Worm (Caenorhabditis elegans) whole organism, young adult: Measurements from ENCODE around the gene T20D3.6.

Experiments
- B0019.2 ChIP-seq: fragments of 200-800 bp; sonication (Bioruptor generic); conservative IDR thresholded peaks from 2 replicates; pipeline ENCODE4 v1.3.6; 2022; ENCODE audit warnings: missing genetic modification reagents, missing genetic modification characterization, missing compliant biosample characterization
- B0261.1 ChIP-seq: sonication (generic microtip); optimal IDR thresholded peaks from 2 replicates; lab custom pipeline; 2016; ENCODE audit warnings: mild to moderate bottlenecking, missing genetic modification characterization, moderate library complexity, missing compliant biosample characterization
- B0336.3 ChIP-seq: fragments of 200-800 bp; sonication (Bioruptor generic); IDR thresholded peaks from 2 replicates; pipeline ENCODE4 v1.3.6; 2022; ENCODE audit warnings: missing genetic modification characterization, missing compliant biosample characterization
- F49E8.2 ChIP-seq: sonication (generic microtip); optimal IDR thresholded peaks from 3 replicates; lab custom pipeline; 2017; ENCODE audit warnings: missing genetic modification characterization, mild to moderate bottlenecking, missing compliant biosample characterization, antibody characterized with exemption, moderate library complexity; ENCODE audit not compliant: insufficient read depth
- ama-1 ChIP-seq, 3 experiments: fragments of 150-350 bp in 1 of 3; sonication (generic microtip) in 2 of 3; optimal IDR thresholded peaks; 2 replicates each; lab custom pipeline; 2014 to 2018; ENCODE audit warnings: missing biosample characterization in 2 of 3, missing genetic modification characterization in 2 of 3, missing genetic modification reagents in 2 of 3
- atf-7 ChIP-seq: sonication (generic microtip); optimal IDR thresholded peaks from 2 replicates; lab custom pipeline; 2017; ENCODE audit warnings: mild to moderate bottlenecking, missing genetic modification characterization, missing compliant biosample characterization
- lin-26 ChIP-seq: fragments of 200-800 bp; sonication (Bioruptor generic); IDR thresholded peaks from 2 replicates; pipeline ENCODE4 v1.3.6; 2022; ENCODE audit warnings: missing genetic modification reagents, missing genetic modification characterization, missing compliant biosample characterization
- nhr-80 ChIP-seq: sonication (generic microtip); optimal IDR thresholded peaks from 2 replicates; lab custom pipeline; 2016; ENCODE audit warnings: missing genetic modification characterization, missing compliant biosample characterization
- pha-4 ChIP-seq: fragments of 150-350 bp; sonication (generic microtip); optimal IDR thresholded peaks from 2 replicates; lab custom pipeline; 2014; ENCODE audit warnings: missing biosample characterization, missing genetic modification reagents, missing genetic modification characterization
- ztf-28 ChIP-seq: fragments of 200-800 bp; sonication (Bioruptor generic); IDR thresholded peaks from 2 replicates; pipeline ENCODE4 v1.3.6; 2022; ENCODE audit warnings: missing genetic modification reagents, missing genetic modification characterization, missing compliant biosample characterization

DNA sequence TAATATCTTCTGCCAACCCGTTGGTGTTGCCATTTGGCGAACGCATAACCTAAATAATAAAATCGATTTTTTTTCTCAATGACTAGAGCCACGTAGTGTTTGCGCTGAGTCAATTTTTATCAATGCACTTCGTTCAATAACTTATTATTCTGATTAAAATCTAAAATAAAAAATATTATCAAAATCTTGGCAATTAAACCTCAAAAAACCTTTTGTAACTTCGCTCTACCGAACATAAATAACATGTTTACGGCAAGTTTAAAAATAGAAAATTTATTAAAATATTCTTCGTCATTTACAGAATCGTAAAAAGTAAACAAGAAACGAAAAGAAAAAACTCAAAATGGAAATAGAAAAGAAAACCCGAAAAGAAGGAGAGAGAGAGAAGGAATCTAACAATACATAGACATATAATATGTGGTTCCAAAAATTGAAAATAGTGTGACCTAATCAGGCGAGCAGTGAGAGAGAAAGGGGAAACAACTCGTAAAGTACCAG is 4.0 kb upstream of the T20D3.6 start, which contains the start of gene pigc-1:
- no peak for TF ChIP-seq lin-26
- no peak for TF ChIP-seq B0019.2
- TF ChIP-seq atf-7, result no peak
- TF ChIP-seq ama-1 (optimal IDR thresholded peaks at IDR 0.05; lab: Kevin White, UChicago), result no peak
- TF ChIP-seq ama-1 (GFP tag; optimal IDR thresholded peaks at IDR 0.05; lab: Kevin White, UChicago), result no peak
- TF ChIP-seq B0261.1 (tag; lab: Kevin White, UChicago), result no peak
- no peak for TF ChIP-seq F49E8.2 (tag; lab: Kevin White, UChicago)
- TF ChIP-seq nhr-80 (tag; lab: Kevin White, UChicago), result no peak
- no peak for TF ChIP-seq pha-4 (tag; lab: Kevin White, UChicago)
- TF ChIP-seq B0336.3 (GFP tag; lab: Robert Waterston, UW), result 0 out of 2 replicates have a peak, but pooled peaks have one; percentile 10
- no peak for TF ChIP-seq ztf-28 (GFP tag; lab: Robert Waterston, UW)
